Fruit fly (Drosophila melanogaster): Measurements from ENCODE around the gene Nep7.

Gene Nep7

DNA sequence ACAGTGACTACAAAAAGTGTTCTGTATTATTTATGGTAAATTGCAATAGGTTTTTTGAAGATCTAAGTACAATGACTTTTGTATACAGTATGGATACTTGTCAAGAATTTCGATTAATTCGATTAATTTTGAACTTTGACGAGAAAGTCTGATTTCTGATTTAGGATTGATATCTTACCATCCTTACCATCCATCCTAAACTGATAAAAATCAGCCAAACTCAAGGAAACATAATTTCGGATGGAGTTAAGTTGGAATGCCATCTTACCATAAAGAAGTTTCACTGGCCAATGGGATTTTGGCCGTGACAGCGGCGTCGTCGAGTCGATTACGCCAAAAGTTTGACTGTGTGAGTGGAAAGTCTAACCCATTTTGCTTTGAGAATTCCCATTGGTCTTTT lies 35.9 kb downstream of the Nep7 start, which contains the start of gene CG4815:
TSS of gene CG4815 (minus strand) at position 101 of the 400 bp plus-strand sequence.
- no peak for TF ChIP-seq noc (tag; optimal IDR thresholded peaks at IDR 0.05)

DNA sequence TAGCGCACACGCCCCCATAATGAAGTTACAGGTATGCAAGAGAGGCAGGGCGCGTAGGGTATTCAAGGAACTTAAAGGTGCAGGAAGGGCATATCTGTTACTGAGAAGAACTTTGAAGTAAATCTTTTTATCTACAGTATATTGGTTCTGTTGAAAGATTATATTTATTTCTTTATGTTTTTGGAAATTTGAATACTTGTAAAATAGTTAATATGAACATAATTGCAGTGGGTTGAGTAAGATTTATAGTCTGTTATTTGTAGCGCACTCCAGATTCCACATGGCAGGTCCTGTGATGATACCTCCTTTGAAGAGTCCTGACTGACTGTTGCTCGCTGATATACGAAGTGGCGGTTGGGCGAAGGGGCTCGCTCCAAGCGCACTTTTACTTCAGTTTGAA lies 49.3 kb downstream of the Nep7 start:
- TF ChIP-seq noc (tag; optimal IDR thresholded peaks at IDR 0.05): no peak
